Worm (Caenorhabditis elegans): ENCODE results near the gene clec-86.

- TF ChIP-seq ama-1 (optimal IDR thresholded peaks at IDR 0.05) (no peak), ceh-36 (tag; optimal IDR thresholded peaks at IDR 0.05) (no peak), sea-1 (GFP tag; conservative IDR thresholded peaks at IDR 0.05) (no peak), hmbx-1 (tag; optimal IDR thresholded peaks at IDR 0.05) (no peak), pes-1 (GFP tag; IDR thresholded peaks at IDR 0.05) (no peak), flt-1 (GFP tag; IDR thresholded peaks at IDR 0.05) (no peak), scrt-1 (GFP tag; IDR thresholded peaks at IDR 0.05) (no peak), tra-4 (tag; optimal IDR thresholded peaks at IDR 0.05) (no peak), B0310.2 (tag; optimal IDR thresholded peaks at IDR 0.05) (no peak)
Observed at ce11 chrX:7126348-7126747, 13.3 kb upstream of the clec-86 start, which contains the start of gene ist-1.
